Worm (Caenorhabditis elegans): ENCODE results near the gene C17G10.13.

The C17G10.13 gene

DNA sequence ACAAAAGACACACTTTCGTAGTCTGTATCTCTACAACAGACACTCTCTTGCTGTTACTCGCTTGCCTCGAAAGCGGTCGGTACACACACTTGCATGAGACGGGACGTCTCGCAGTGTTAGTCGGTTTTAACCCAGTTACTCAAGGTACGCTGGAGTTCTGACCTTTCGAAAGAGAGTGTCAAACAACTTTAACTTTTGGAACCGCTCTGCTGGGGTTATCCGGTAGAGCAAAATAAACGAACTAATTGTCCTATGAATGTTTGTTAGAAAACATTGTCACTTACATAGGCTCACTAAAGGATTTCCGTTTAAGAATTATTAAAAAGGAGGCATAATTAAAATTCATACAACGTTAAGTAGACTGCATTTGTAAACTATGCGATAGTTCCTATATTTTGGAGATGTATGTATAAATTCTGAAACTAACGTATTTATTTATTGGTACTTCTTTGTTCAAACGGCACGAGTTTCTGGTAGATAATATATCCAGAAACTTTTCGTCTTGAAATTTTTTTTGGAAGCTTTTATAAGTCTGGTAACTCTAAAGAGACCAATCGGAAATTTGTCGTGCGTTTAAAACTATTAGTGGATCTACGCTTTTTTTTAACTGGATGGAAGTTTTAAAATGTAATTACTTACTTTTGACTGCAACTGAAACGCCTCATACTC lies 46.0 kb downstream of the C17G10.13 start:
- peak; percentile 97 for TF ChIP-seq lin-39 (tag; optimal IDR thresholded peaks at IDR 0.05)
- TF ChIP-seq hmg-11 (tag; optimal IDR thresholded peaks at IDR 0.05), result peak; percentile 98
- peak; percentile 93 for TF ChIP-seq zag-1 (tag; optimal IDR thresholded peaks at IDR 0.05)
- TF ChIP-seq ceh-9 (tag; optimal IDR thresholded peaks at IDR 0.05), result no peak
- peak in 1 of 2 experiments; percentile 71 for TF ChIP-seq eor-1 (tag; optimal IDR thresholded peaks at IDR 0.05)
- peak; percentile 88 for TF ChIP-seq aly-2 (tag; optimal IDR thresholded peaks at IDR 0.05)
- TF ChIP-seq nhr-76 (tag; optimal IDR thresholded peaks at IDR 0.05), result peak; percentile 52
- peak; percentile 94 for TF ChIP-seq ceh-28 (tag; optimal IDR thresholded peaks at IDR 0.05)
- peak; percentile 44 for TF ChIP-seq ZK546.5 (tag; optimal IDR thresholded peaks at IDR 0.05)
- TF ChIP-seq nhr-237 (tag; optimal IDR thresholded peaks at IDR 0.05), result peak; percentile 57
- TF ChIP-seq mdl-1 (tag; optimal IDR thresholded peaks at IDR 0.05), result peak; percentile 29
- TF ChIP-seq ama-1 (optimal IDR thresholded peaks at IDR 0.05), result peak; percentile 100
- TF ChIP-seq fkh-2 (tag; optimal IDR thresholded peaks at IDR 0.05), result peak; percentile 95
- peak; percentile 76 for TF ChIP-seq nhr-28 (tag; optimal IDR thresholded peaks at IDR 0.05)
- TF ChIP-seq elt-2 (tag; optimal IDR thresholded peaks at IDR 0.05), result peak; percentile 97
- TF ChIP-seq ztf-4 (tag; optimal IDR thresholded peaks at IDR 0.05), result peak; percentile 91
- peak; percentile 95 for TF ChIP-seq nhr-43 (tag; optimal IDR thresholded peaks at IDR 0.05; ENCODE audit: poor library complexity, severe bottlenecking)
- peak in 2 of 3 experiments; percentile 77 to 92 for TF ChIP-seq elt-3 (tag; optimal IDR thresholded peaks at IDR 0.05)
- TF ChIP-seq nhr-67 (tag; optimal IDR thresholded peaks at IDR 0.05), result peak; percentile 53
- peak; percentile 95 for TF ChIP-seq nhr-11 (tag; optimal IDR thresholded peaks at IDR 0.05)
- peak; percentile 35 for TF ChIP-seq unc-39 (tag; optimal IDR thresholded peaks at IDR 0.05)
- TF ChIP-seq pha-4 (tag; optimal IDR thresholded peaks at IDR 0.05), result peak; percentile 99
- TF ChIP-seq lsy-12 (tag; optimal IDR thresholded peaks at IDR 0.05), result peak; percentile 98
- peak; percentile 61 for TF ChIP-seq ztf-11 (tag; optimal IDR thresholded peaks at IDR 0.05)
- TF ChIP-seq pqm-1 (tag; optimal IDR thresholded peaks at IDR 0.05), result peak; percentile 94
- peak; percentile 67 for TF ChIP-seq daf-12 (tag; optimal IDR thresholded peaks at IDR 0.05)
- peak; percentile 95 for TF ChIP-seq ceh-82 (tag; optimal IDR thresholded peaks at IDR 0.05)
- TF ChIP-seq tbx-2 (tag; optimal IDR thresholded peaks at IDR 0.05), result peak; percentile 97
- TF ChIP-seq mml-1 (tag; optimal IDR thresholded peaks at IDR 0.05), result no peak
- peak; percentile 81 for TF ChIP-seq unc-62 (GFP tag; optimal IDR thresholded peaks at IDR 0.05)
- TF ChIP-seq egl-27 (tag; optimal IDR thresholded peaks at IDR 0.05), result peak; percentile 71
- peak; percentile 85 for TF ChIP-seq lin-15B (tag; optimal IDR thresholded peaks at IDR 0.05)
- peak; percentile 99 for TF ChIP-seq nhr-25 (tag; optimal IDR thresholded peaks at IDR 0.05)
- TF ChIP-seq fos-1 (tag; optimal IDR thresholded peaks at IDR 0.05), result peak; percentile 90
- peak; percentile 97 for TF ChIP-seq nfya-1 (tag; optimal IDR thresholded peaks at IDR 0.05; ENCODE audit: insufficient read depth)
- TF ChIP-seq elt-1 (tag; optimal IDR thresholded peaks at IDR 0.05), result peak; percentile 54
- peak; percentile 99 for TF ChIP-seq nhr-23 (tag; optimal IDR thresholded peaks at IDR 0.05)
- peak; percentile 98 for TF ChIP-seq jun-1 (tag; optimal IDR thresholded peaks at IDR 0.05)
- no peak for TF ChIP-seq nhr-12 (tag; optimal IDR thresholded peaks at IDR 0.05)
- peak; percentile 100 for TF ChIP-seq snpc-4 (tag; optimal IDR thresholded peaks at IDR 0.05)
- peak; percentile 99 for TF ChIP-seq fkh-10 (GFP tag; optimal IDR thresholded peaks at IDR 0.05)
- TF ChIP-seq skn-1 (tag; optimal IDR thresholded peaks at IDR 0.05), result peak; percentile 95
- peak; percentile 93 for TF ChIP-seq nhr-77 (tag; optimal IDR thresholded peaks at IDR 0.05)
- TF ChIP-seq ceh-16 (tag; optimal IDR thresholded peaks at IDR 0.05), result peak; percentile 80
- TF ChIP-seq R02D3.7 (tag; optimal IDR thresholded peaks at IDR 0.05), result peak; percentile 90
- peak; percentile 96 for TF ChIP-seq egl-5 (tag; optimal IDR thresholded peaks at IDR 0.05)
- no peak for TF ChIP-seq sea-2 (GFP tag; optimal IDR thresholded peaks at IDR 0.05)
